Worm (Caenorhabditis elegans): ENCODE data around the gene T24E12.11.

- TF ChIP-seq aly-2 (tag; optimal IDR thresholded peaks at IDR 0.05) (no peak), mep-1 (tag; optimal IDR thresholded peaks at IDR 0.05) (no peak), unc-130 (tag; optimal IDR thresholded peaks at IDR 0.05) (no peak), blmp-1 (tag; optimal IDR thresholded peaks at IDR 0.05) (no peak), zag-1 (tag; optimal IDR thresholded peaks at IDR 0.05) (no peak), egl-27 (tag; optimal IDR thresholded peaks at IDR 0.05) (no peak), nhr-12 (tag; optimal IDR thresholded peaks at IDR 0.05) (no peak)
Measured at ce11 chrII:3759010-3759409, 20.4 kb downstream of the T24E12.11 start, which contains the start of gene T24E12.12.
